Worm (Caenorhabditis elegans) whole organism, L3 larva: ENCODE data around the gene mcat-1.

ENCODE experiments used
- R02D3.7 ChIP-seq: fragments of 150-350 bp; optimal IDR thresholded peaks from 2 replicates; lab custom pipeline; 2014; ENCODE audit warnings: missing biosample characterization, missing genetic modification characterization
- fkh-10 ChIP-seq: sonication (generic microtip); optimal IDR thresholded peaks from 2 replicates; lab custom pipeline; 2017; ENCODE audit warnings: missing biosample characterization, missing genetic modification reagents, missing genetic modification characterization
- mdl-1 ChIP-seq: fragments of 150-350 bp; optimal IDR thresholded peaks from 2 replicates; lab custom pipeline; 2014; ENCODE audit warnings: missing biosample characterization, missing genetic modification characterization
- snpc-4 ChIP-seq: fragments of 150-350 bp; optimal IDR thresholded peaks from 2 replicates; lab custom pipeline; 2014; ENCODE audit warnings: missing biosample characterization, missing genetic modification characterization
- unc-62 ChIP-seq: fragments of 150-350 bp; sonication (generic microtip); optimal IDR thresholded peaks from 4 replicates; lab custom pipeline; 2014; ENCODE audit warnings: missing biosample characterization, missing genetic modification reagents, missing genetic modification characterization
- ztf-11 ChIP-seq: fragments of 150-350 bp; optimal IDR thresholded peaks from 2 replicates; lab custom pipeline; 2014; ENCODE audit warnings: missing biosample characterization, missing genetic modification characterization

- TF ChIP-seq fkh-10: no peak
- TF ChIP-seq unc-62 (GFP tag; lab: Kevin White, UChicago): no peak
- no peak for TF ChIP-seq mdl-1
- no peak for TF ChIP-seq snpc-4 (tag; lab: Kevin White, UChicago)
- no peak for TF ChIP-seq ztf-11 (tag; lab: Kevin White, UChicago)
- no peak for TF ChIP-seq R02D3.7
These were observed 12.2 kb downstream of the mcat-1 start, which contains the start of gene C23H3.9 for ce11 chrII:79166-79565.
